Fruit fly (Drosophila melanogaster) whole organism, wandering third instar larva: Measurements from ENCODE around the gene CG16710.
A peak's percentile ranks its signal among the peaks of the same experiment; 100 is the strongest.

Source experiments
- Abd-B ChIP-seq: fragments of >200 bp; optimal IDR thresholded peaks from 2 replicates; lab custom pipeline; 2017; ENCODE audit warnings: missing biosample characterization, missing genetic modification characterization
- CG32264 ChIP-seq: fragments of 200-800 bp; sonication (Bioruptor generic); optimal IDR thresholded peaks from 2 replicates; lab custom pipeline; 2016; ENCODE audit warnings: missing biosample characterization, missing genetic modification characterization
- CG9705 ChIP-seq: fragments of 200-800 bp; sonication (Bioruptor generic); optimal IDR thresholded peaks from 2 replicates; lab custom pipeline; 2018; ENCODE audit warnings: missing biosample characterization, mild to moderate bottlenecking, missing genetic modification characterization
- CrebA ChIP-seq: fragments of 200-800 bp; sonication (Bioruptor generic); optimal IDR thresholded peaks from 2 replicates; lab custom pipeline; 2016; ENCODE audit warnings: missing biosample characterization, mild to moderate bottlenecking, missing genetic modification characterization, borderline replicate concordance
- Dfd ChIP-seq: fragments of >200 bp; optimal IDR thresholded peaks from 2 replicates; lab custom pipeline; 2017; ENCODE audit warnings: missing biosample characterization, missing genetic modification characterization
- Dif ChIP-seq: fragments of 200-275, 200-300 bp; sonication (Bioruptor generic); optimal IDR thresholded peaks from 2 replicates; lab custom pipeline; 2018; ENCODE audit warnings: missing biosample characterization, missing genetic modification characterization; ENCODE audit not compliant: partially characterized antibody
- GATAd ChIP-seq: sonication (Bioruptor generic); optimal IDR thresholded peaks from 2 replicates; lab custom pipeline; 2016; ENCODE audit warnings: missing biosample characterization, missing genetic modification characterization
- HLH106 ChIP-seq: fragments of 200-800 bp; optimal IDR thresholded peaks from 3 replicates; lab custom pipeline; 2019; ENCODE audit warnings: missing biosample characterization, mild to moderate bottlenecking, missing genetic modification characterization, moderate library complexity
- Hnf4 ChIP-seq: fragments of 200-800 bp; sonication (Bioruptor generic); optimal IDR thresholded peaks from 2 replicates; lab custom pipeline; 2016; ENCODE audit warnings: missing biosample characterization, mild to moderate bottlenecking, missing genetic modification characterization
- Hr78 ChIP-seq: fragments of >200 bp; optimal IDR thresholded peaks from 2 replicates; lab custom pipeline; 2017; ENCODE audit warnings: missing biosample characterization, missing genetic modification characterization
- Hr83 ChIP-seq: fragments of 200-300 bp; sonication (Bioruptor generic); optimal IDR thresholded peaks from 2 replicates; lab custom pipeline; 2016; ENCODE audit warnings: missing biosample characterization, mild to moderate bottlenecking, missing genetic modification characterization, moderate library complexity; ENCODE audit not compliant: poor library complexity, severe bottlenecking
- Jra ChIP-seq: sonication (Bioruptor generic); optimal IDR thresholded peaks from 2 replicates; lab custom pipeline; 2016; ENCODE audit warnings: missing biosample characterization, missing genetic modification characterization
- Mio ChIP-seq: sonication (Bioruptor generic); optimal IDR thresholded peaks from 2 replicates; lab custom pipeline; 2016; ENCODE audit warnings: missing biosample characterization, missing genetic modification characterization
- Myc ChIP-seq: fragments of >200 bp; optimal IDR thresholded peaks from 2 replicates; lab custom pipeline; 2017
- OdsH ChIP-seq: fragments of 200-800 bp; sonication (Bioruptor generic); optimal IDR thresholded peaks from 2 replicates; lab custom pipeline; 2016; ENCODE audit warnings: missing biosample characterization, mild to moderate bottlenecking, missing genetic modification characterization
- Rel ChIP-seq, 2 experiments: fragments of 200-800 bp; sonication (Bioruptor generic) in 1 of 2; optimal IDR thresholded peaks; 2 replicates in 1 of 2; 3 replicates in 1 of 2; lab custom pipeline; 2016 to 2019; ENCODE audit warnings: mild to moderate bottlenecking in 2 of 2, missing biosample characterization in 2 of 2, missing genetic modification characterization in 2 of 2, moderate library complexity in 1 of 2
- Vsx2 ChIP-seq: fragments of 200-300, 225-300 bp; sonication (Bioruptor generic); optimal IDR thresholded peaks from 2 replicates; lab custom pipeline; 2018; ENCODE audit warnings: missing biosample characterization, missing genetic modification characterization; ENCODE audit not compliant: partially characterized antibody
- br ChIP-seq: fragments of 200-800 bp; sonication (Bioruptor generic); optimal IDR thresholded peaks from 2 replicates; lab custom pipeline; 2016; ENCODE audit warnings: missing biosample characterization, missing genetic modification characterization
- brk ChIP-seq: fragments of 200-800 bp; sonication (Bioruptor generic); optimal IDR thresholded peaks from 2 replicates; lab custom pipeline; 2016; ENCODE audit warnings: missing biosample characterization, mild to moderate bottlenecking, missing genetic modification characterization
- dl ChIP-seq, 2 experiments: fragments of 175-275, 200-275 bp in 1 of 2; fragments of 200-275 bp in 1 of 2; sonication (Bioruptor generic); optimal IDR thresholded peaks; lab custom pipeline; 2018; ENCODE audit warnings: mild to moderate bottlenecking in 2 of 2, missing biosample characterization in 2 of 2, missing genetic modification characterization in 2 of 2, moderate library complexity in 2 of 2; ENCODE audit not compliant: partially characterized antibody in 2 of 2, insufficient read depth in 1 of 2
- dmrt93B ChIP-seq: fragments of 200-800 bp; sonication (Bioruptor generic); optimal IDR thresholded peaks from 2 replicates; lab custom pipeline; 2018; ENCODE audit warnings: missing biosample characterization, mild to moderate bottlenecking, missing genetic modification characterization
- dsf ChIP-seq: sonication (Bioruptor generic); optimal IDR thresholded peaks from 2 replicates; lab custom pipeline; 2016; ENCODE audit warnings: missing biosample characterization, missing genetic modification characterization, borderline replicate concordance
- ey ChIP-seq: fragments of 200-800 bp; sonication (Bioruptor generic); optimal IDR thresholded peaks from 2 replicates; lab custom pipeline; 2016; ENCODE audit warnings: missing biosample characterization, missing genetic modification characterization
- foxo ChIP-seq, 2 experiments: fragments of 200-800 bp; sonication (Bioruptor generic); optimal IDR thresholded peaks; 2 replicates in 1 of 2; 3 replicates in 1 of 2; lab custom pipeline; 2016 to 2017; ENCODE audit warnings: missing biosample characterization in 2 of 2, missing genetic modification characterization in 2 of 2
- fru ChIP-seq: fragments of 200-800 bp; sonication (Bioruptor generic); optimal IDR thresholded peaks from 3 replicates; lab custom pipeline; 2016; ENCODE audit warnings: missing biosample characterization, mild to moderate bottlenecking, missing genetic modification characterization
- h ChIP-seq: fragments of 200-800 bp; sonication (Bioruptor generic); optimal IDR thresholded peaks from 3 replicates; lab custom pipeline; 2016; ENCODE audit warnings: missing biosample characterization, mild to moderate bottlenecking, missing genetic modification characterization
- jim ChIP-seq: fragments of 175-275, 200-325 bp; sonication (Bioruptor generic); optimal IDR thresholded peaks from 2 replicates; lab custom pipeline; 2016; ENCODE audit warnings: missing biosample characterization, mild to moderate bottlenecking, missing genetic modification characterization
- lola ChIP-seq: fragments of >200 bp; optimal IDR thresholded peaks from 2 replicates; lab custom pipeline; 2017; ENCODE audit warnings: missing biosample characterization, missing genetic modification characterization
- pan ChIP-seq: fragments of >200 bp; optimal IDR thresholded peaks from 2 replicates; lab custom pipeline; 2017
- psq ChIP-seq: fragments of 200-800 bp; sonication (Bioruptor generic); optimal IDR thresholded peaks from 3 replicates; lab custom pipeline; 2017; ENCODE audit warnings: missing biosample characterization, mild to moderate bottlenecking, missing genetic modification characterization, moderate library complexity
- rgr ChIP-seq: fragments of 200-800 bp; sonication (Bioruptor generic); optimal IDR thresholded peaks from 3 replicates; lab custom pipeline; 2016; ENCODE audit warnings: missing biosample characterization, mild to moderate bottlenecking, missing genetic modification characterization
- sage ChIP-seq: fragments of 200-800 bp; sonication (Bioruptor generic); optimal IDR thresholded peaks from 2 replicates; lab custom pipeline; 2016; ENCODE audit warnings: missing biosample characterization, mild to moderate bottlenecking, missing genetic modification characterization
- sv ChIP-seq: fragments of 200-800 bp; sonication (Bioruptor generic); optimal IDR thresholded peaks from 3 replicates; lab custom pipeline; 2016; ENCODE audit warnings: missing biosample characterization, missing genetic modification characterization
- tai ChIP-seq: sonication (Bioruptor generic); optimal IDR thresholded peaks from 2 replicates; lab custom pipeline; 2016; ENCODE audit warnings: missing biosample characterization, missing genetic modification characterization
- usp ChIP-seq: fragments of >200 bp; optimal IDR thresholded peaks from 2 replicates; lab custom pipeline; 2017; ENCODE audit warnings: missing biosample characterization, missing genetic modification characterization
- woc ChIP-seq: sonication (Bioruptor generic); optimal IDR thresholded peaks from 2 replicates; lab custom pipeline; 2016; ENCODE audit warnings: missing biosample characterization, mild to moderate bottlenecking, missing genetic modification characterization

Gene CG16710

DNA sequence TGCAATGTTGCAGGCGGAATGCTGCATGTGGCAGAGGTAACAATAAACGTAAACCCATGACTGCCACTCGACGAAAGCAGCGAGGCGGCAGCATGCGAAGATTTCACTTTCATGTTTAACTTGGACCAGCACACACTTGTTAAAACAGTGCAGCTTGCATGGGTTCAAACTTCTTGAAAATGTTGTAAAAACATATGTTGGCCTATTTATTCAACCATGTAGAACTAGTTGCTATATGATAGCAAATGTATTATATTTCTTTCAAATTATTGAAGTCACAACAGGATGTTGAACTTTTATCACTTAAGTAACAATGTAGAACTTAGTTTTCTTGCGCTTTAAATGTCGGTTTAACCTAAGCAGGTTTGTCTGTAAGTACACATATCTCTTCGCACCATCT, 39.5 kb upstream of the CG16710 start:
- TF ChIP-seq Vsx2 (no peak), br (GFP tag; lab: Kevin White, UChicago) (no peak), pan (no peak), h (GFP tag; lab: Kevin White, UChicago) (no peak), tai (GFP tag; lab: Kevin White, UChicago) (no peak), Hnf4 (GFP tag; lab: Kevin White, UChicago) (no peak), Jra (GFP tag; lab: Kevin White, UChicago) (no peak), dmrt93B (no peak), brk (GFP tag; lab: Kevin White, UChicago) (no peak), Abd-B (no peak), usp (no peak), foxo (GFP tag; optimal IDR thresholded peaks at IDR 0.05; lab: Kevin White, UChicago) (no peak), CrebA (GFP tag; lab: Kevin White, UChicago) (no peak), psq (GFP tag; lab: Kevin White, UChicago) (no peak), rgr (GFP tag; lab: Kevin White, UChicago) (no peak)
- TF ChIP-seq, all 38 proteins: peak for 0

DNA sequence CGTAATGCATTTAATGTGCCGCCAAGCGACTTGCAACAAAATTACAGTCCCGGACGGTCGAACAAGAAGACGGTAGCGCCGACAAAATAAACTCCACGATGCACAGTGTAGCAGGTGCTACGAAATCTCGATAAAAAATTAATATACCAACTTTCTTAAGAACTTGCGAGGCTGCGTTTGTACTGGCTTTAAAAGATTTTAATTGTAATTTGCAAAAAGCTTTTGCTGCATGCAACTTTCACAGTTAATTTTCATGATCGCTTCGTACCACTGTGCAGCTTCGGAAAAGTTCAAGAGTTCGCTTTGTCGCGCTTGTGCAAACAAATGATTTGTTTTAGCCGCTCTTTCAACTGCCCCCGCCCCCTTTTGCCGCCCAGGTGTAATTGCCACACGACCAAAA, 36.1 kb upstream of the CG16710 start:
- peak; percentile 21 for TF ChIP-seq dmrt93B
- TF ChIP-seq foxo (GFP tag; optimal IDR thresholded peaks at IDR 0.05; lab: Kevin White, UChicago) = peak in 1 of 2 experiments; percentile 59
- TF ChIP-seq CrebA (GFP tag; lab: Kevin White, UChicago) = no peak
- TF ChIP-seq fru (GFP tag; lab: Kevin White, UChicago) = peak; percentile 41
- peak; percentile 65 for TF ChIP-seq rgr (GFP tag; lab: Kevin White, UChicago)
- TF ChIP-seq Vsx2 = no peak
- TF ChIP-seq dl (GFP tag; optimal IDR thresholded peaks at IDR 0.05; lab: Kevin White, UChicago; ENCODE audit: insufficient read depth in 1 of 2, partially characterized antibody in 2 of 2) = no peak
- TF ChIP-seq dsf (GFP tag; lab: Kevin White, UChicago) = no peak
- peak; percentile 71 for TF ChIP-seq h (GFP tag; lab: Kevin White, UChicago)
- no peak for TF ChIP-seq CG32264 (GFP tag; lab: Kevin White, UChicago)
- TF ChIP-seq ey = peak; percentile 54
- peak; percentile 66 for TF ChIP-seq sv (GFP tag; lab: Kevin White, UChicago)
- peak; percentile 15 for TF ChIP-seq Hnf4 (GFP tag; lab: Kevin White, UChicago)
- TF ChIP-seq OdsH (GFP tag; lab: Kevin White, UChicago) = peak; percentile 44
- peak; percentile 41 for TF ChIP-seq br (GFP tag; lab: Kevin White, UChicago)
- peak; percentile 28 for TF ChIP-seq HLH106 (tag; lab: Kevin White, UChicago)
- TF ChIP-seq Hr78 (GFP tag; lab: Kevin White, UChicago) = no peak

DNA sequence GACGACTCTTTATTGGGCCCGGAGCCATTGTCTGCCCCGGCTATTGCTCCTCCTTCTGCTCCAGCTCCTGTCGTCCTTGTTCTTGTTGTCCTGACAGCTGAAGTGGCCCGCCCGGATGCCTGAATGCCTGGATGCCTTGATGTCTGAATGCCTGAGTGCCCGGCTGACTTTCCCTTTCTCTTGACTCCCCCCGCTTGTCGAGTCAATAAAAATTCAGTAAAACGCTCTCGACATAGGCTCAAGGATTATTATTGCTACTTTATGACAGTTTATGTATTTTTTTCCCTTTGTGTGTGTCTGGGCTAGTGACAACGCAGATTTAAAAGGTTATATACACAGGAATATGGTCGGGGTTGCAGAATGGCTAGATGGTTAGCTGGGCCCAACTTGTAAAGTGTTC, 32.5 kb upstream of the CG16710 start:
- TF ChIP-seq psq (GFP tag; lab: Kevin White, UChicago) = no peak
- TF ChIP-seq Hr78 (GFP tag; lab: Kevin White, UChicago) = no peak
- TF ChIP-seq dl (GFP tag; optimal IDR thresholded peaks at IDR 0.05; lab: Kevin White, UChicago; ENCODE audit: insufficient read depth in 1 of 2, partially characterized antibody in 2 of 2) = no peak
- no peak for TF ChIP-seq Mio
- no peak for TF ChIP-seq h (GFP tag; lab: Kevin White, UChicago)
- TF ChIP-seq Vsx2 = no peak
- TF ChIP-seq jim (GFP tag; lab: Kevin White, UChicago) = no peak
- no peak for TF ChIP-seq fru (GFP tag; lab: Kevin White, UChicago)

DNA sequence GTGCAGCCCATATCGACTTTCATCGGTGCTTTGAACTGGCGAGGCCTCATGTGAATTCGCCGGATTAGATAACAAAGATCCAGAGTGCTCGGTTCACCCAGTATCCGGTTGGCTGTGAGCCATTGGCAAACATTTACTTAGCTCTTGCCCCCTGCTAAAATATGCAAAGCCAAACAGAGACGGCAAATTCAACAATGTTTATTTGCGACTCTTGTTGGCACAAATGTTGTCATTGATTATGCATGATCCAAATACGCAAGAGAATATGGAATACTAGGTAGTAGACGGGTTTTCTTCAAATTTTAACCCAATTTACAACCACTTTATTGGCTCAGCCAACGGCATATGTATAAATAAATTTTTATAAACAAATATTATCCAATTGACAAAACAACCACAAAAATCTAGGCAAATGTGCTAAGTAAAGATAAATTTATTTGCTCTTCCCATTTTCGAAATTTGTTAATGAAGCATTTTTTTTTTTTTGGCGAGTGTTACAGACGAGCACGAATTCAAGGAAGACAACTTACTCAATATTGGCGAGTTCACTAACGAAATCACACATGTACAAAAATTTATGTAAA, 29.7 kb upstream of the CG16710 start:
- no peak for TF ChIP-seq Mio
- TF ChIP-seq lola (GFP tag; lab: Kevin White, UChicago) = no peak
- peak; percentile 81 for TF ChIP-seq br (GFP tag; lab: Kevin White, UChicago)
- peak; percentile 41 for TF ChIP-seq tai (GFP tag; lab: Kevin White, UChicago)
- peak; percentile 23 for TF ChIP-seq sage (GFP tag; lab: Kevin White, UChicago)
- peak; percentile 56 for TF ChIP-seq ey
- no peak for TF ChIP-seq CrebA (GFP tag; lab: Kevin White, UChicago)
- no peak for TF ChIP-seq dl (GFP tag; optimal IDR thresholded peaks at IDR 0.05; lab: Kevin White, UChicago; ENCODE audit: insufficient read depth in 1 of 2, partially characterized antibody in 2 of 2)
- TF ChIP-seq sv (GFP tag; lab: Kevin White, UChicago) = peak; percentile 45
- TF ChIP-seq Rel (GFP tag; optimal IDR thresholded peaks at IDR 0.05; lab: Kevin White, UChicago) = no peak
- TF ChIP-seq Rel (tag; optimal IDR thresholded peaks at IDR 0.05; lab: Kevin White, UChicago) = no peak
- peak; percentile 68 for TF ChIP-seq dsf (GFP tag; lab: Kevin White, UChicago)
- peak; percentile 84 for TF ChIP-seq h (GFP tag; lab: Kevin White, UChicago)
- peak; percentile 90 for TF ChIP-seq Hr83
- TF ChIP-seq psq (GFP tag; lab: Kevin White, UChicago) = peak; percentile 60
- TF ChIP-seq woc (GFP tag; lab: Kevin White, UChicago) = no peak
- TF ChIP-seq fru (GFP tag; lab: Kevin White, UChicago) = peak; percentile 74
- TF ChIP-seq OdsH (GFP tag; lab: Kevin White, UChicago) = peak; percentile 87
- no peak for TF ChIP-seq Myc (lab: Kevin White, UChicago)
- peak; percentile 90 for TF ChIP-seq rgr (GFP tag; lab: Kevin White, UChicago)
- peak; percentile 56 for TF ChIP-seq brk (GFP tag; lab: Kevin White, UChicago)
- TF ChIP-seq jim (GFP tag; lab: Kevin White, UChicago) = no peak
- peak; percentile 65 for TF ChIP-seq GATAd (GFP tag; lab: Kevin White, UChicago)
- TF ChIP-seq HLH106 (tag; lab: Kevin White, UChicago) = peak; percentile 53
- no peak for TF ChIP-seq Abd-B
- peak in 1 of 2 experiments; percentile 80 for TF ChIP-seq foxo (GFP tag; optimal IDR thresholded peaks at IDR 0.05; lab: Kevin White, UChicago)
- peak; percentile 35 for TF ChIP-seq CG32264 (GFP tag; lab: Kevin White, UChicago)
- no peak for TF ChIP-seq Hr78 (GFP tag; lab: Kevin White, UChicago)
- peak; percentile 82 for TF ChIP-seq Hnf4 (GFP tag; lab: Kevin White, UChicago)
- peak; percentile 72 for TF ChIP-seq dmrt93B
- no peak for TF ChIP-seq Jra (GFP tag; lab: Kevin White, UChicago)
- no peak for TF ChIP-seq Dif
- TF ChIP-seq Dfd (GFP tag; lab: Kevin White, UChicago) = no peak
- TF ChIP-seq CG9705 (GFP tag; lab: Kevin White, UChicago) = peak; percentile 53
- no peak for TF ChIP-seq usp
- no peak for TF ChIP-seq pan
